Worm (Caenorhabditis elegans): ENCODE data around the gene C56G2.22.

Gene C56G2.22

DNA sequence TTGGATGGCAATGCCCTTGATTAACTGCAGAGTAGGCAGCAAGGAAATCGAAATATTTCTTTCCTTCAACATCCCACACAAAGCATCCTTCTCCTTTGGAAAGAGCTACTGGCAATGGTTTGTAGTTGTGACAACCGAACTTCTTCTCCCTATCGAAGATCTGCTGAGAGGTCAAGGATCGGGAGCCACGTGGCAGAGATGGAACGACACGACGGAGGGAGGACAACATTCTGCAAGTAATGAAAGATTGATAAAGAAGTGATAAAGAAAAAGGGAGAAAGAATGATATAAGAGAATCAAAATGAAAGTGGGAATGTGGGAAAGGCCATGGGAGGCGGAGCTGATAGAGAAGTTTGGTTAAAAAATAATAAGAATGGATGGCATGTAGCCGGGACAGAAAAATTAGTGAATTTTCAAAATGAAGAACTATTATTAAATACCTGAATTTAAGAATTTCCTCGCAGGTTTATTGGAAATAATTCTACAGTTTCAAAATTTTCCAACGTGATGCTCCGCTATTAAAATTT is 49.5 kb downstream of the C56G2.22 start, which contains the start of gene oatr-1:
oatr-1 (minus strand) TSS at position 477 of the 527 bp plus-strand sequence.
- TF ChIP-seq ceh-39 (tag; optimal IDR thresholded peaks at IDR 0.05) (no peak), M03D4.4 (tag; optimal IDR thresholded peaks at IDR 0.05) (no peak), cnd-1 (tag; optimal IDR thresholded peaks at IDR 0.05) (no peak), nhr-237 (tag; optimal IDR thresholded peaks at IDR 0.05) (no peak)
